Fruit fly (Drosophila melanogaster) whole organism, embryonic: ENCODE measurements around the gene CG14803.

Experiments used
- Blimp-1 ChIP-seq: fragments of 200-800 bp; sonication (Bioruptor generic); optimal IDR thresholded peaks from 3 replicates; lab custom pipeline; 2018; ENCODE audit warnings: missing biosample characterization, missing genetic modification characterization, mild to moderate bottlenecking, moderate library complexity, missing genetic modification reagents
- CG10366 ChIP-seq: fragments of 200-800 bp; sonication (Bioruptor generic); IDR thresholded peaks from 2 replicates; pipeline ENCODE4 v1.3.6; 2022; ENCODE audit warnings: missing biosample characterization, missing genetic modification characterization
- CG10462 ChIP-seq: fragments of 200-800 bp; sonication (Bioruptor generic); optimal IDR thresholded peaks from 2 replicates; lab custom pipeline; 2016; ENCODE audit warnings: missing biosample characterization, missing genetic modification characterization
- CG10959 ChIP-seq: fragments of 200-800 bp; sonication (Bioruptor generic); IDR thresholded peaks from 2 replicates; pipeline ENCODE4 v1.3.6; 2022; ENCODE audit warnings: missing biosample characterization, missing genetic modification characterization
- CG12155 ChIP-seq: fragments of 200-800 bp; sonication (Bioruptor generic); optimal IDR thresholded peaks from 3 replicates; lab custom pipeline; 2016; ENCODE audit warnings: missing biosample characterization, missing genetic modification characterization
- CG12744 ChIP-seq: fragments of 200-800 bp; sonication (Bioruptor generic); optimal IDR thresholded peaks from 2 replicates; lab custom pipeline; 2016; ENCODE audit warnings: missing biosample characterization, missing genetic modification characterization
- CG16813 ChIP-seq: fragments of 200-800 bp; sonication (Bioruptor generic); IDR thresholded peaks from 3 replicates; pipeline ENCODE4 v1.3.6; 2022; ENCODE audit warnings: missing biosample characterization, missing genetic modification characterization; ENCODE audit not compliant: partially characterized antibody
- CG16815 ChIP-seq: fragments of 200-800 bp; sonication (Bioruptor generic); optimal IDR thresholded peaks from 3 replicates; lab custom pipeline; 2017; ENCODE audit warnings: missing biosample characterization, mild to moderate bottlenecking, missing genetic modification characterization
- CG2116 ChIP-seq: fragments of 200-800 bp; sonication (Bioruptor generic); optimal IDR thresholded peaks from 3 replicates; lab custom pipeline; 2018; ENCODE audit warnings: missing biosample characterization, mild to moderate bottlenecking, missing genetic modification characterization
- CG2129 ChIP-seq: fragments of 200-800 bp; sonication (Bioruptor generic); IDR thresholded peaks from 2 replicates; pipeline ENCODE4 v1.3.6; 2022; ENCODE audit warnings: missing biosample characterization, missing genetic modification characterization; ENCODE audit not compliant: partially characterized antibody
- CG2202 ChIP-seq: fragments of 200-800 bp; sonication (Bioruptor generic); optimal IDR thresholded peaks from 2 replicates; lab custom pipeline; 2018; ENCODE audit warnings: missing biosample characterization, mild to moderate bottlenecking, missing genetic modification characterization
- CG32532 ChIP-seq: fragments of 200-800 bp; sonication (Bioruptor generic); IDR thresholded peaks from 2 replicates; pipeline ENCODE4 v1.3.6; 2022; ENCODE audit warnings: missing biosample characterization, missing genetic modification characterization
- CG4328 ChIP-seq: fragments of 200-800 bp; sonication (Bioruptor generic); optimal IDR thresholded peaks from 3 replicates; lab custom pipeline; 2017; ENCODE audit warnings: missing biosample characterization, missing genetic modification reagents, missing genetic modification characterization
- CG4404 ChIP-seq: fragments of 200-800 bp; sonication (Bioruptor generic); IDR thresholded peaks from 2 replicates; pipeline ENCODE4 v1.3.6; 2022; ENCODE audit warnings: missing biosample characterization, missing genetic modification characterization
- CG7357 ChIP-seq: fragments of 200-800 bp; sonication (Bioruptor generic); IDR thresholded peaks from 3 replicates; pipeline ENCODE4 v1.3.6; 2022; ENCODE audit warnings: missing biosample characterization, missing genetic modification characterization
- CG8388 ChIP-seq: fragments of 200-800 bp; sonication (Bioruptor generic); optimal IDR thresholded peaks from 2 replicates; lab custom pipeline; 2019; ENCODE audit warnings: missing biosample characterization, mild to moderate bottlenecking, missing genetic modification characterization, moderate library complexity
- CG8478 ChIP-seq: fragments of >200 bp; optimal IDR thresholded peaks from 2 replicates; lab custom pipeline; 2018
- CTCF ChIP-seq: fragments of 200-800 bp; sonication (Bioruptor generic); optimal IDR thresholded peaks from 2 replicates; lab custom pipeline; 2017; ENCODE audit warnings: missing biosample characterization, mild to moderate bottlenecking, missing genetic modification characterization, moderate library complexity
- D19A ChIP-seq: fragments of 200-800 bp; optimal IDR thresholded peaks from 3 replicates; lab custom pipeline; 2019; ENCODE audit warnings: missing biosample characterization, mild to moderate bottlenecking, missing genetic modification characterization, moderate library complexity
- Doc3 ChIP-seq: fragments of 200-800 bp; sonication (Bioruptor generic); IDR thresholded peaks from 3 replicates; pipeline ENCODE4 v1.3.6; 2022; ENCODE audit warnings: missing biosample characterization, missing genetic modification characterization; ENCODE audit not compliant: partially characterized antibody
- E2f2 ChIP-seq: fragments of 200-800 bp; sonication (Bioruptor generic); IDR thresholded peaks from 2 replicates; pipeline ENCODE4 v1.3.6; 2022; ENCODE audit warnings: missing biosample characterization, missing genetic modification characterization
- H15 ChIP-seq: fragments of 200-800 bp; sonication (Bioruptor generic); IDR thresholded peaks from 3 replicates; pipeline ENCODE4 v1.3.6; 2022; ENCODE audit warnings: missing biosample characterization, missing genetic modification characterization
- HmgD ChIP-seq: fragments of 200-800 bp; sonication (Bioruptor generic); optimal IDR thresholded peaks from 3 replicates; lab custom pipeline; 2016; ENCODE audit warnings: missing biosample characterization, missing genetic modification characterization
- Hmr ChIP-seq: fragments of 200-800 bp; sonication (Bioruptor generic); optimal IDR thresholded peaks from 3 replicates; lab custom pipeline; 2017; ENCODE audit warnings: mild to moderate bottlenecking, missing biosample characterization, missing genetic modification reagents, missing genetic modification characterization
- Hr39 ChIP-seq: fragments of >200 bp; optimal IDR thresholded peaks from 2 replicates; lab custom pipeline; 2017
- Jarid2 ChIP-seq: fragments of 200-800 bp; sonication (Bioruptor generic); optimal IDR thresholded peaks from 3 replicates; lab custom pipeline; 2017; ENCODE audit warnings: mild to moderate bottlenecking, missing biosample characterization, missing genetic modification reagents, missing genetic modification characterization
- Meics ChIP-seq: fragments of 200-800 bp; sonication (Bioruptor generic); optimal IDR thresholded peaks from 2 replicates; lab custom pipeline; 2017; ENCODE audit warnings: missing biosample characterization, mild to moderate bottlenecking, missing genetic modification characterization
- Mrtf ChIP-seq: fragments of 200-800 bp; sonication (Bioruptor generic); IDR thresholded peaks from 3 replicates; pipeline ENCODE4 v1.3.6; 2022; ENCODE audit warnings: missing biosample characterization, missing genetic modification characterization
- NFAT ChIP-seq: fragments of 200-800 bp; sonication (Bioruptor generic); IDR thresholded peaks from 2 replicates; pipeline ENCODE4 v1.3.6; 2022; ENCODE audit warnings: missing biosample characterization, missing genetic modification characterization
- Neu2 ChIP-seq: fragments of 200-800 bp; sonication (Bioruptor generic); optimal IDR thresholded peaks from 3 replicates; lab custom pipeline; 2016; ENCODE audit warnings: missing biosample characterization, missing genetic modification characterization, borderline replicate concordance
- TFAM ChIP-seq: fragments of 200-800 bp; sonication (Bioruptor generic); optimal IDR thresholded peaks from 2 replicates; lab custom pipeline; 2017; ENCODE audit warnings: missing biosample characterization, missing genetic modification characterization, inconsistent platforms
- Xbp1 ChIP-seq: fragments of 200-800 bp; sonication (Bioruptor generic); optimal IDR thresholded peaks from 3 replicates; lab custom pipeline; 2016; ENCODE audit warnings: missing biosample characterization, mild to moderate bottlenecking, missing genetic modification characterization
- cg ChIP-seq: fragments of 200-800 bp; sonication (Bioruptor generic); optimal IDR thresholded peaks from 3 replicates; lab custom pipeline; 2019; ENCODE audit warnings: missing biosample characterization, mild to moderate bottlenecking, missing genetic modification characterization, moderate library complexity
- chif ChIP-seq, 2 experiments: fragments of 200-800 bp; sonication (Bioruptor generic); optimal IDR thresholded peaks; 3 replicates each; lab custom pipeline; 2016; ENCODE audit warnings: missing biosample characterization in 2 of 2, missing genetic modification characterization in 2 of 2
- crc ChIP-seq: fragments of 200-800 bp; sonication (Bioruptor generic); optimal IDR thresholded peaks from 2 replicates; lab custom pipeline; 2016; ENCODE audit warnings: missing biosample characterization, missing genetic modification characterization
- cwo ChIP-seq: fragments of 200-800 bp; sonication (Bioruptor generic); optimal IDR thresholded peaks from 3 replicates; lab custom pipeline; 2017; ENCODE audit warnings: missing biosample characterization, missing genetic modification characterization, mild to moderate bottlenecking, moderate library complexity, missing genetic modification reagents
- dpn ChIP-seq, 2 experiments: fragments of 200-800 bp; sonication (Bioruptor generic); optimal IDR thresholded peaks; 3 replicates each; lab custom pipeline; 2016; ENCODE audit warnings: missing biosample characterization in 2 of 2, missing genetic modification characterization in 2 of 2
- eyg ChIP-seq: fragments of 200-800 bp; sonication (Bioruptor generic); optimal IDR thresholded peaks from 3 replicates; lab custom pipeline; 2016; ENCODE audit warnings: missing biosample characterization, missing genetic modification characterization
- gce ChIP-seq: fragments of 200-800 bp; sonication (Bioruptor generic); IDR thresholded peaks from 3 replicates; pipeline ENCODE4 v1.3.6; 2022; ENCODE audit warnings: missing biosample characterization, missing genetic modification characterization
- grau ChIP-seq: fragments of 200-800 bp; optimal IDR thresholded peaks from 3 replicates; lab custom pipeline; 2019; ENCODE audit warnings: missing biosample characterization, mild to moderate bottlenecking, missing genetic modification characterization, moderate library complexity
- jing ChIP-seq: fragments of 200-800 bp; sonication (Bioruptor generic); optimal IDR thresholded peaks from 2 replicates; lab custom pipeline; 2018; ENCODE audit warnings: missing biosample characterization, mild to moderate bottlenecking, missing genetic modification characterization
- kni ChIP-seq: fragments of 200-800 bp; sonication (Bioruptor generic); optimal IDR thresholded peaks from 3 replicates; lab custom pipeline; 2017; ENCODE audit warnings: mild to moderate bottlenecking, missing biosample characterization, missing genetic modification reagents, missing genetic modification characterization
- lov ChIP-seq, 2 experiments: fragments of 200-800 bp in 1 of 2; fragments of >200 bp in 1 of 2; sonication (Bioruptor generic) in 1 of 2; IDR thresholded peaks in 1 of 2; optimal IDR thresholded peaks in 1 of 2; 2 replicates in 1 of 2; 3 replicates in 1 of 2; pipeline versions ENCODE4 v1.3.6 to Lab custom; 2017 to 2022; ENCODE audit warnings: missing biosample characterization in 1 of 2, missing genetic modification characterization in 1 of 2
- nmo ChIP-seq: fragments of 200-800 bp; sonication (Bioruptor generic); optimal IDR thresholded peaks from 2 replicates; lab custom pipeline; 2018; ENCODE audit warnings: missing biosample characterization, mild to moderate bottlenecking, missing genetic modification characterization, moderate library complexity
- salm ChIP-seq: fragments of 200-800 bp; sonication (Bioruptor generic); optimal IDR thresholded peaks from 2 replicates; lab custom pipeline; 2018; ENCODE audit warnings: missing biosample characterization, mild to moderate bottlenecking, missing genetic modification characterization
- tll ChIP-seq, 2 experiments: fragments of 200-800 bp in 1 of 2; fragments of >200 bp in 1 of 2; sonication (Bioruptor generic) in 1 of 2; optimal IDR thresholded peaks; 2 replicates each; lab custom pipeline; 2017 to 2019; ENCODE audit warnings: missing biosample characterization in 2 of 2, missing genetic modification characterization in 2 of 2, mild to moderate bottlenecking in 1 of 2, moderate library complexity in 1 of 2
- trh ChIP-seq: fragments of 200-800 bp; sonication (Bioruptor generic); optimal IDR thresholded peaks from 2 replicates; lab custom pipeline; 2016; ENCODE audit warnings: missing biosample characterization, missing genetic modification characterization
- unc-4 ChIP-seq: fragments of 200-800 bp; sonication (Bioruptor generic); IDR thresholded peaks from 2 replicates; pipeline ENCODE4 v1.3.6; 2022; ENCODE audit warnings: missing biosample characterization, missing genetic modification characterization; ENCODE audit not compliant: partially characterized antibody
- yki ChIP-seq: fragments of >200 bp; optimal IDR thresholded peaks from 3 replicates; lab custom pipeline; 2018

The CG14803 gene

dm6 chrX:1830396-1831218 is 38.1 kb upstream of the CG14803 start (continued):
- TF ChIP-seq CG16815 (GFP tag; lab: Kevin White, UChicago) (peak; percentile 85), chif (GFP tag; optimal IDR thresholded peaks at IDR 0.05; lab: Kevin White, UChicago) (peak; percentile 90 to 93), Neu2 (GFP tag; lab: Kevin White, UChicago) (peak; percentile 57), jing (peak; percentile 91), cwo (GFP tag; lab: Kevin White, UChicago) (peak; percentile 100), CG7357 (GFP tag; lab: Robert Waterston, UW) (peak; percentile 89), CG10366 (GFP tag; lab: Robert Waterston, UW) (peak; percentile 97), TFAM (GFP tag; lab: Kevin White, UChicago) (peak; percentile 79), kni (peak; percentile 82), CG10462 (GFP tag; lab: Kevin White, UChicago) (peak; percentile 82), unc-4 (GFP tag; lab: Robert Waterston, UW) (no peak), Meics (GFP tag; lab: Kevin White, UChicago) (peak; percentile 96), trh (GFP tag; lab: Kevin White, UChicago) (peak; percentile 84), CG32532 (GFP tag; lab: Robert Waterston, UW) (peak; percentile 98), CG2116 (GFP tag; lab: Kevin White, UChicago) (peak; percentile 75), crc (GFP tag; lab: Kevin White, UChicago) (peak; percentile 89), Hmr (GFP tag; lab: Kevin White, UChicago) (peak; percentile 96), Hr39 (lab: Kevin White, UChicago) (no peak), gce (peak; percentile 98), NFAT (GFP tag; lab: Robert Waterston, UW) (peak; percentile 97), grau (tag; lab: Kevin White, UChicago) (peak; percentile 95), Xbp1 (GFP tag; lab: Kevin White, UChicago) (peak; percentile 93), CG12155 (GFP tag; lab: Kevin White, UChicago) (peak; percentile 93), tll (GFP tag; optimal IDR thresholded peaks at IDR 0.05; lab: Kevin White, UChicago) (no peak), eyg (peak; percentile 93), lov (optimal IDR thresholded peaks at IDR 0.05; lab: Kevin White, UChicago) (no peak), lov (GFP tag; IDR thresholded peaks at IDR 0.05; lab: Robert Waterston, UW) (peak; percentile 95), CG2129 (GFP tag; lab: Robert Waterston, UW) (no peak), CTCF (GFP tag; lab: Kevin White, UChicago) (peak; percentile 66), CG4404 (peak; percentile 82), dpn (GFP tag; optimal IDR thresholded peaks at IDR 0.05; lab: Kevin White, UChicago) (peak; percentile 94 to 95), CG8388 (GFP tag; lab: Kevin White, UChicago) (peak; percentile 95), E2f2 (GFP tag; lab: Robert Waterston, UW) (peak; percentile 82), cg (GFP tag; lab: Kevin White, UChicago) (no peak), salm (peak; percentile 94), yki (lab: Kevin White, UChicago) (no peak), nmo (peak; percentile 95), CG8478 (lab: Kevin White, UChicago) (no peak), Doc3 (GFP tag; lab: Robert Waterston, UW) (no peak), CG2202 (tag; lab: Kevin White, UChicago) (peak; percentile 73), HmgD (GFP tag; lab: Kevin White, UChicago) (peak; percentile 85), Mrtf (GFP tag; lab: Robert Waterston, UW) (peak; percentile 96), CG4328 (GFP tag; lab: Kevin White, UChicago) (peak; percentile 92), D19A (tag; lab: Kevin White, UChicago) (peak; percentile 92), CG10959 (peak; percentile 91), H15 (GFP tag; lab: Robert Waterston, UW) (peak; percentile 98), CG16813 (GFP tag; lab: Robert Waterston, UW) (no peak), Blimp-1 (GFP tag; lab: Kevin White, UChicago) (peak; percentile 95), Jarid2 (GFP tag; lab: Kevin White, UChicago) (peak; percentile 74), CG12744 (peak; percentile 94)
